Worm (Caenorhabditis elegans) whole organism, mixed stage, embryonic: ENCODE results near the gene ubc-15.

Source experiments
- cnd-1 ChIP-seq: fragments of 200-800 bp; sonication (Bioruptor generic); optimal IDR thresholded peaks from 2 replicates; lab custom pipeline; 2018; ENCODE audit warnings: mild to moderate bottlenecking, missing genetic modification characterization, missing compliant biosample characterization
- mep-1 ChIP-seq: fragments of 150-350 bp; optimal IDR thresholded peaks from 2 replicates; lab custom pipeline; 2017; ENCODE audit warnings: missing biosample characterization, missing genetic modification reagents, missing genetic modification characterization, inconsistent platforms
- sem-2 ChIP-seq: fragments of 200-800 bp; sonication (Bioruptor generic); optimal IDR thresholded peaks from 2 replicates; lab custom pipeline; 2018; ENCODE audit warnings: mild to moderate bottlenecking, missing genetic modification characterization, missing compliant biosample characterization
- snpc-4 ChIP-seq: fragments of 150-350 bp; optimal IDR thresholded peaks from 2 replicates; lab custom pipeline; 2014; ENCODE audit warnings: missing biosample characterization, missing genetic modification characterization
- unc-62 ChIP-seq: fragments of 150-350 bp; optimal IDR thresholded peaks from 2 replicates; lab custom pipeline; 2014; ENCODE audit warnings: missing biosample characterization, missing genetic modification reagents, missing genetic modification characterization

- TF ChIP-seq unc-62 (no peak), cnd-1 (tag; lab: Kevin White, UChicago) (no peak), mep-1 (no peak), snpc-4 (no peak), sem-2 (GFP tag; lab: Kevin White, UChicago) (no peak)
These were observed 19.1 kb downstream of the ubc-15 start, which contains the start of gene sqv-2 for ce11 chrII:2894295-2894694.
